Worm (Caenorhabditis elegans) whole organism, late embryonic: Measurements from ENCODE around the gene srx-50.

Experiments
- K02D7.2 ChIP-seq: sonication (generic microtip); optimal IDR thresholded peaks from 2 replicates; lab custom pipeline; 2017; ENCODE audit warnings: mild to moderate bottlenecking, missing genetic modification characterization, missing compliant biosample characterization
- ceh-30 ChIP-seq: fragments of 150-350 bp; optimal IDR thresholded peaks from 2 replicates; lab custom pipeline; 2014; ENCODE audit warnings: missing biosample characterization, missing genetic modification characterization
- dmd-4 ChIP-seq: sonication (generic microtip); optimal IDR thresholded peaks from 2 replicates; lab custom pipeline; 2016; ENCODE audit warnings: borderline replicate concordance, missing genetic modification characterization, missing compliant biosample characterization
- dve-1 ChIP-seq: sonication (generic microtip); optimal IDR thresholded peaks from 2 replicates; lab custom pipeline; 2017; ENCODE audit warnings: antibody characterized with exemption, mild to moderate bottlenecking, missing genetic modification characterization, missing compliant biosample characterization
- fkh-10 ChIP-seq: fragments of 150-350 bp; optimal IDR thresholded peaks from 2 replicates; lab custom pipeline; 2014; ENCODE audit warnings: missing biosample characterization, missing genetic modification reagents, missing genetic modification characterization
- fkh-6 ChIP-seq: sonication (generic microtip); optimal IDR thresholded peaks from 2 replicates; lab custom pipeline; 2016; ENCODE audit warnings: missing genetic modification characterization, missing compliant biosample characterization
- mec-3 ChIP-seq: sonication (generic microtip); optimal IDR thresholded peaks from 2 replicates; lab custom pipeline; 2016; ENCODE audit warnings: borderline replicate concordance, missing genetic modification characterization, missing compliant biosample characterization
- npax-4 ChIP-seq: sonication (generic microtip); optimal IDR thresholded peaks from 2 replicates; lab custom pipeline; 2016; ENCODE audit warnings: missing genetic modification characterization, missing compliant biosample characterization
- pqm-1 ChIP-seq: sonication (generic microtip); optimal IDR thresholded peaks from 2 replicates; lab custom pipeline; 2016; ENCODE audit warnings: missing genetic modification characterization, missing compliant biosample characterization
- rnt-1 ChIP-seq: sonication (generic microtip); optimal IDR thresholded peaks from 2 replicates; lab custom pipeline; 2016; ENCODE audit warnings: missing genetic modification characterization, missing compliant biosample characterization
- sox-4 ChIP-seq: sonication (generic microtip); optimal IDR thresholded peaks from 2 replicates; lab custom pipeline; 2017; ENCODE audit warnings: mild to moderate bottlenecking, missing genetic modification characterization, inconsistent platforms, missing compliant biosample characterization

DNA sequence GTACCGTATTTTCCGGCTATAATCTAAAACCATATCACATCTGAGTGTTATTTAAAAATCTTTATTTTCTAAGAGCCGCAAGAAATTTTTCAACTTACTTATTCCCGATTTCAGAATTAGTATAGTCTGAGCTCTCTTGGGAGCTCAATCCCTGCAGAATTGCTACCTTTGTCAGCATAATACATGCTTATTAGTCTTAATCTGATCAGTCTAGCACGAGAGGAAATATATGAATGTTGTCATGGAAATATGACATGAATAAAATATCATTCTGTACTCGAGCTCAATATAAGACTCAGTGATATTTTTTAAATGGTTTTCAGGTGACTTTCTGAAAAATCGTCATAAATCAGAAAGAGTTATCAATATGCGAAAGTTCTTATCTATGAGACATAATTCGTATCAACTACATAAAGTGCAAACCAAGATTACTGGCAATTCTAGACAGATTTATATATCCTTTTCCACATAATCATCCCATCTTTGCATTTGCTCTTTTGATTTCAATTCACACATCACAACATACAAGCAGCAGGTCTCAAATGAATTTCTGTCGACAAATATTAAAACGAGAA, 12.3 kb upstream of the srx-50 start:
- TF ChIP-seq pqm-1 (tag; lab: Kevin White, UChicago), result no peak
- no peak for TF ChIP-seq fkh-6 (tag; lab: Kevin White, UChicago)
- TF ChIP-seq npax-4 (tag; lab: Kevin White, UChicago), result no peak
- no peak for TF ChIP-seq mec-3 (tag; lab: Kevin White, UChicago)
- TF ChIP-seq K02D7.2 (tag; lab: Kevin White, UChicago), result no peak
- no peak for TF ChIP-seq rnt-1 (tag; lab: Kevin White, UChicago)
- no peak for TF ChIP-seq sox-4 (tag; lab: Kevin White, UChicago)
- TF ChIP-seq dve-1, result no peak
- TF ChIP-seq dmd-4 (tag; lab: Kevin White, UChicago), result no peak
- TF ChIP-seq ceh-30 (tag; lab: Kevin White, UChicago), result no peak
- TF ChIP-seq fkh-10, result no peak
